Fruit fly (Drosophila melanogaster): ENCODE data around the gene CG3323.

The CG3323 gene

dm6 chrX:5329266-5329898 lies 23.9 kb upstream of the CG3323 start, which contains the start of the genes CG3309 and XRCC1 (continued):
- TF ChIP-seq H15 (GFP tag; IDR thresholded peaks at IDR 0.05) (peak; percentile 54; the same call in 1 of the 3 replicates), CG12071 (GFP tag; optimal IDR thresholded peaks at IDR 0.05) (no peak), da (GFP tag; optimal IDR thresholded peaks at IDR 0.05) (no peak), CG10654 (GFP tag; optimal IDR thresholded peaks at IDR 0.05) (no peak), CG11085 (GFP tag; IDR thresholded peaks at IDR 0.05) (0 out of 2 replicates have a peak, but pooled peaks have one; percentile 49), nmo (GFP tag; optimal IDR thresholded peaks at IDR 0.05) (peak; percentile 55), grn (GFP tag; optimal IDR thresholded peaks at IDR 0.05) (no peak), Ets65A (GFP tag) (peak; percentile 87), CG12299 (tag; optimal IDR thresholded peaks at IDR 0.05) (no peak), CG15514 (GFP tag; optimal IDR thresholded peaks at IDR 0.05) (peak; percentile 32), inv (GFP tag; IDR thresholded peaks at IDR 0.05; ENCODE audit: partially characterized antibody) (peak; percentile 86), crp (GFP tag; optimal IDR thresholded peaks at IDR 0.05) (no peak), kah (GFP tag; optimal IDR thresholded peaks at IDR 0.05) (no peak), CG2129 (GFP tag; IDR thresholded peaks at IDR 0.05; ENCODE audit: partially characterized antibody) (peak; percentile 78), CG6765 (GFP tag; optimal IDR thresholded peaks at IDR 0.05) (peak; percentile 3), Xrp1 (GFP tag; IDR thresholded peaks at IDR 0.05) (peak; percentile 52; the same call in 1 of the 2 replicates), CG17829 (tag; optimal IDR thresholded peaks at IDR 0.05) (peak; percentile 47), dimm (GFP tag; IDR thresholded peaks at IDR 0.05) (no peak), dmrt11E (tag; optimal IDR thresholded peaks at IDR 0.05) (peak; percentile 58), CG12236 (GFP tag; optimal IDR thresholded peaks at IDR 0.05) (no peak), ro (GFP tag; IDR thresholded peaks at IDR 0.05) (no peak), bbx (GFP tag; IDR thresholded peaks at IDR 0.05; ENCODE audit: partially characterized antibody) (peak; percentile 76), Atf6 (GFP tag; IDR thresholded peaks at IDR 0.05) (peak; percentile 50; the same call in 1 of the 2 replicates), MBD-R2 (GFP tag; IDR thresholded peaks at IDR 0.05) (peak; percentile 66), CHES-1-like (GFP tag; optimal IDR thresholded peaks at IDR 0.05) (no peak), CG18619 (GFP tag; optimal IDR thresholded peaks at IDR 0.05) (peak; percentile 23), Chrac-16 (GFP tag; optimal IDR thresholded peaks at IDR 0.05) (peak; percentile 13), esg (GFP tag; conservative IDR thresholded peaks at IDR 0.05) (peak; percentile 44; the same call in 1 of the 2 replicates), oc (tag; optimal IDR thresholded peaks at IDR 0.05) (no peak), CG8765 (GFP tag; IDR thresholded peaks at IDR 0.05) (peak; percentile 51), hkb (optimal IDR thresholded peaks at IDR 0.05) (no peak), hkb (GFP tag; IDR thresholded peaks at IDR 0.05) (peak; percentile 46; the same call in 1 of the 2 replicates), CG12391 (tag; optimal IDR thresholded peaks at IDR 0.05) (peak; percentile 73), chif (GFP tag; optimal IDR thresholded peaks at IDR 0.05) (peak in 1 of 2 experiments; percentile 15), eyg (GFP tag; optimal IDR thresholded peaks at IDR 0.05) (no peak), ap (GFP tag; IDR thresholded peaks at IDR 0.05) (no peak), CG1647 (GFP tag; optimal IDR thresholded peaks at IDR 0.05) (no peak), CG14667 (GFP tag; IDR thresholded peaks at IDR 0.05) (0 out of 2 replicates have a peak, but pooled peaks have one; percentile 13), Deaf1 (tag; optimal IDR thresholded peaks at IDR 0.05) (peak; percentile 5), tx (GFP tag; optimal IDR thresholded peaks at IDR 0.05) (no peak), prd (optimal IDR thresholded peaks at IDR 0.05) (no peak), prd (GFP tag; IDR thresholded peaks at IDR 0.05) (peak; percentile 81), CG10565 (GFP tag; optimal IDR thresholded peaks at IDR 0.05) (no peak), Scr (GFP tag; IDR thresholded peaks at IDR 0.05; ENCODE audit: partially characterized antibody) (peak; percentile 94), CG2875 (GFP tag; optimal IDR thresholded peaks at IDR 0.05) (no peak), az2 (GFP tag; optimal IDR thresholded peaks at IDR 0.05) (peak; percentile 31), CG6254 (GFP tag; optimal IDR thresholded peaks at IDR 0.05) (peak; percentile 46), CG17612 (GFP tag; IDR thresholded peaks at IDR 0.05) (no peak), CG13624 (GFP tag; optimal IDR thresholded peaks at IDR 0.05) (no peak), Sry-β (GFP tag; optimal IDR thresholded peaks at IDR 0.05) (peak; percentile 98)
